Worm (Caenorhabditis elegans) whole organism, L4/young adult: ENCODE measurements around the gene tdp-1.

Experiments used
- W03F9.2 ChIP-seq: fragments of 150-350 bp; optimal IDR thresholded peaks from 2 replicates; lab custom pipeline; 2014; ENCODE audit warnings: missing biosample characterization, missing genetic modification characterization
- dao-5 ChIP-seq: sonication (generic microtip); optimal IDR thresholded peaks from 2 replicates; lab custom pipeline; 2016; ENCODE audit warnings: missing genotype, missing genetic modification characterization, moderate library complexity, missing compliant biosample characterization
- him-1 ChIP-seq: sonication (generic microtip); optimal IDR thresholded peaks from 2 replicates; lab custom pipeline; 2016; ENCODE audit warnings: missing genotype, missing genetic modification reagents, missing genetic modification characterization, missing compliant biosample characterization

- TF ChIP-seq dao-5 (tag; lab: Kevin White, UChicago) (no peak), him-1 (tag; lab: Kevin White, UChicago) (no peak), W03F9.2 (tag; lab: Kevin White, UChicago) (no peak)
Measured at ce11 chrII:9009976-9010702, 12.5 kb downstream of the tdp-1 start.
